Worm (Caenorhabditis elegans): Measurements from ENCODE around the gene srd-15.

DNA sequence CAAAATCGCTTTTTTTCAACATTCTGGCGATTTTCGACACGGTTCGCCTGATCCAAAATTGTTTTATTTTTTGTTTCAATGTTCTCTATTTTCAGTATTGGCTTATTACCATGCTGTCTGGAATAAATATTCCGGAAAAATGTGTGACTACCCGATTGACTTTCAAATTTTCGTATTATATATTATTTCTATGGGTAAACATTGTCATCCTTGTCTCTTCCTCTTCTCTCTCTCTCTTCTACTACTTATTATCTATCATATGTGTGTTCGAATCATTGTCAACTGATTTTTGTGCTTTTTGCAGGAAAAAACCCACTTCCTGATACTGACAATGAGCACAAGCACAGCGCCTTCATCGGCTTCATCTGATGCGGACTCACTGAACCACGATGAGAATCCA lies 13.1 kb downstream of the srd-15 start, which contains the start of gene C04E6.7:
- no peak for TF ChIP-seq cnd-1 (tag; optimal IDR thresholded peaks at IDR 0.05)
- TF ChIP-seq nhr-28 (tag; optimal IDR thresholded peaks at IDR 0.05) = no peak
- no peak for TF ChIP-seq lsy-2 (tag; optimal IDR thresholded peaks at IDR 0.05)
- TF ChIP-seq nhr-76 (tag; optimal IDR thresholded peaks at IDR 0.05) = no peak
- no peak for TF ChIP-seq nhr-12 (tag; optimal IDR thresholded peaks at IDR 0.05)
- TF ChIP-seq nhr-237 (tag; optimal IDR thresholded peaks at IDR 0.05) = no peak
- TF ChIP-seq ceh-83 (GFP tag; optimal IDR thresholded peaks at IDR 0.05) = no peak
- no peak for TF ChIP-seq blmp-1 (tag; optimal IDR thresholded peaks at IDR 0.05)
- TF ChIP-seq lin-13 (tag; optimal IDR thresholded peaks at IDR 0.05) = no peak
- no peak for TF ChIP-seq bed-3 (GFP tag; optimal IDR thresholded peaks at IDR 0.05)
- TF ChIP-seq unc-62 (GFP tag; optimal IDR thresholded peaks at IDR 0.05) = no peak
- no peak for TF ChIP-seq elt-3 (tag; optimal IDR thresholded peaks at IDR 0.05)
- no peak for TF ChIP-seq elt-1 (tag; optimal IDR thresholded peaks at IDR 0.05; ENCODE audit: borderline replicate concordance, insufficient read depth)
- no peak for TF ChIP-seq pha-4 (tag; optimal IDR thresholded peaks at IDR 0.05)

All from whole organism, mixed stage, embryonic.